Worm (Caenorhabditis elegans): ENCODE results near the gene F27B3.6.
A peak's percentile ranks its signal among the peaks of the same experiment; 100 is the strongest.

F27B3.6 gene

ce11 chrIII:6607067-6607466, 28.7 kb upstream of the F27B3.6 start:
- TF ChIP-seq ztf-23 (GFP tag; IDR thresholded peaks at IDR 0.05) (no peak), tab-1 (GFP tag; IDR thresholded peaks at IDR 0.05) (no peak), klf-2 (GFP tag; conservative IDR thresholded peaks at IDR 0.05) (no peak), ref-1 (GFP tag; conservative IDR thresholded peaks at IDR 0.05) (no peak), ztf-29 (GFP tag; IDR thresholded peaks at IDR 0.05) (no peak), flt-1 (GFP tag; IDR thresholded peaks at IDR 0.05) (no peak), cog-1 (tag; optimal IDR thresholded peaks at IDR 0.05) (no peak), med-1 (GFP tag; optimal IDR thresholded peaks at IDR 0.05; ENCODE audit: insufficient read depth) (no peak), T22C8.4 (GFP tag; IDR thresholded peaks at IDR 0.05) (no peak)

- TF ChIP-seq ztf-29 (GFP tag; IDR thresholded peaks at IDR 0.05), result no peak
- no peak for TF ChIP-seq flt-1 (GFP tag; IDR thresholded peaks at IDR 0.05)
- no peak for TF ChIP-seq cog-1 (tag; optimal IDR thresholded peaks at IDR 0.05)
- TF ChIP-seq ztf-23 (GFP tag; IDR thresholded peaks at IDR 0.05), result no peak
- no peak for TF ChIP-seq med-1 (GFP tag; optimal IDR thresholded peaks at IDR 0.05; ENCODE audit: insufficient read depth)
- TF ChIP-seq tab-1 (GFP tag; IDR thresholded peaks at IDR 0.05), result no peak
- no peak for TF ChIP-seq klf-2 (GFP tag; conservative IDR thresholded peaks at IDR 0.05)
- TF ChIP-seq T22C8.4 (GFP tag; IDR thresholded peaks at IDR 0.05), result no peak
- TF ChIP-seq ref-1 (GFP tag; conservative IDR thresholded peaks at IDR 0.05), result no peak
Observed at ce11 chrIII:6606641-6607040, 28.2 kb upstream of the F27B3.6 start.

- 0 out of 2 replicates have a peak, but pooled peaks have one; percentile 25 for TF ChIP-seq ztf-23 (GFP tag; IDR thresholded peaks at IDR 0.05)
- no peak for TF ChIP-seq ref-1 (GFP tag; conservative IDR thresholded peaks at IDR 0.05)
- TF ChIP-seq ztf-29 (GFP tag; IDR thresholded peaks at IDR 0.05), result no peak
Observed at ce11 chrIII:6606022-6606467, 27.6 kb upstream of the F27B3.6 start.

- TF ChIP-seq klf-2 (GFP tag; conservative IDR thresholded peaks at IDR 0.05) (no peak), ztf-29 (GFP tag; IDR thresholded peaks at IDR 0.05) (no peak), ztf-23 (GFP tag; IDR thresholded peaks at IDR 0.05) (no peak), med-1 (GFP tag; optimal IDR thresholded peaks at IDR 0.05; ENCODE audit: insufficient read depth) (no peak), T22C8.4 (GFP tag; IDR thresholded peaks at IDR 0.05) (no peak), tab-1 (GFP tag; IDR thresholded peaks at IDR 0.05) (no peak), ref-1 (GFP tag; conservative IDR thresholded peaks at IDR 0.05) (no peak), flt-1 (GFP tag; IDR thresholded peaks at IDR 0.05) (no peak), cog-1 (tag; optimal IDR thresholded peaks at IDR 0.05) (no peak)
Observed at ce11 chrIII:6605442-6605992, 27.1 kb upstream of the F27B3.6 start.

- TF ChIP-seq ref-1 (GFP tag; conservative IDR thresholded peaks at IDR 0.05) (no peak), flt-1 (GFP tag; IDR thresholded peaks at IDR 0.05) (no peak), klf-2 (GFP tag; conservative IDR thresholded peaks at IDR 0.05) (no peak), cog-1 (tag; optimal IDR thresholded peaks at IDR 0.05) (no peak), tab-1 (GFP tag; IDR thresholded peaks at IDR 0.05) (no peak), T22C8.4 (GFP tag; IDR thresholded peaks at IDR 0.05) (no peak), ztf-29 (GFP tag; IDR thresholded peaks at IDR 0.05) (no peak)
Observed at ce11 chrIII:6604317-6604716, 25.9 kb upstream of the F27B3.6 start.

ce11 chrIII:6603185-6603584, 24.8 kb upstream of the F27B3.6 start:
- TF ChIP-seq ztf-23 (GFP tag; IDR thresholded peaks at IDR 0.05), result no peak
- no peak for TF ChIP-seq flt-1 (GFP tag; IDR thresholded peaks at IDR 0.05)
- no peak for TF ChIP-seq med-1 (GFP tag; optimal IDR thresholded peaks at IDR 0.05; ENCODE audit: insufficient read depth)
- no peak for TF ChIP-seq klf-2 (GFP tag; conservative IDR thresholded peaks at IDR 0.05)
- TF ChIP-seq T22C8.4 (GFP tag; IDR thresholded peaks at IDR 0.05), result no peak
- no peak for TF ChIP-seq ztf-29 (GFP tag; IDR thresholded peaks at IDR 0.05)

- TF ChIP-seq ref-1 (GFP tag; conservative IDR thresholded peaks at IDR 0.05) (no peak), klf-2 (GFP tag; conservative IDR thresholded peaks at IDR 0.05) (no peak), T22C8.4 (GFP tag; IDR thresholded peaks at IDR 0.05) (no peak), cog-1 (tag; optimal IDR thresholded peaks at IDR 0.05) (no peak), flt-1 (GFP tag; IDR thresholded peaks at IDR 0.05) (no peak), med-1 (GFP tag; optimal IDR thresholded peaks at IDR 0.05; ENCODE audit: insufficient read depth) (no peak), ztf-23 (GFP tag; IDR thresholded peaks at IDR 0.05) (no peak), ztf-29 (GFP tag; IDR thresholded peaks at IDR 0.05) (no peak), tab-1 (GFP tag; IDR thresholded peaks at IDR 0.05) (no peak)
Observed at ce11 chrIII:6601073-6601472, 22.7 kb upstream of the F27B3.6 start, which contains the start of gene let-765. Gene let-765, minus strand, starts transcription at chrIII:6601173.

ce11 chrIII:6594069-6594468, 15.7 kb upstream of the F27B3.6 start:
- TF ChIP-seq med-1 (GFP tag; optimal IDR thresholded peaks at IDR 0.05; ENCODE audit: insufficient read depth), result no peak
- TF ChIP-seq cog-1 (tag; optimal IDR thresholded peaks at IDR 0.05), result no peak
- no peak for TF ChIP-seq tab-1 (GFP tag; IDR thresholded peaks at IDR 0.05)
- TF ChIP-seq ztf-29 (GFP tag; IDR thresholded peaks at IDR 0.05), result no peak
- no peak for TF ChIP-seq klf-2 (GFP tag; conservative IDR thresholded peaks at IDR 0.05)
- TF ChIP-seq T22C8.4 (GFP tag; IDR thresholded peaks at IDR 0.05), result no peak
- no peak for TF ChIP-seq ref-1 (GFP tag; conservative IDR thresholded peaks at IDR 0.05)
- no peak for TF ChIP-seq ztf-23 (GFP tag; IDR thresholded peaks at IDR 0.05)
- no peak for TF ChIP-seq flt-1 (GFP tag; IDR thresholded peaks at IDR 0.05)

- TF ChIP-seq T22C8.4 (GFP tag; IDR thresholded peaks at IDR 0.05), result no peak
- TF ChIP-seq flt-1 (GFP tag; IDR thresholded peaks at IDR 0.05), result no peak
- no peak for TF ChIP-seq ref-1 (GFP tag; conservative IDR thresholded peaks at IDR 0.05)
- no peak for TF ChIP-seq med-1 (GFP tag; optimal IDR thresholded peaks at IDR 0.05; ENCODE audit: insufficient read depth)
- no peak for TF ChIP-seq klf-2 (GFP tag; conservative IDR thresholded peaks at IDR 0.05)
- no peak for TF ChIP-seq tab-1 (GFP tag; IDR thresholded peaks at IDR 0.05)
- TF ChIP-seq cog-1 (tag; optimal IDR thresholded peaks at IDR 0.05), result no peak
- TF ChIP-seq ztf-29 (GFP tag; IDR thresholded peaks at IDR 0.05), result no peak
- no peak for TF ChIP-seq ztf-23 (GFP tag; IDR thresholded peaks at IDR 0.05)
Observed at ce11 chrIII:6592075-6592474, 13.7 kb upstream of the F27B3.6 start, which contains the start of gene F20H11.1. Gene F20H11.1, minus strand, starts transcription at chrIII:6592175.

ce11 chrIII:6589499-6589898, 11.1 kb upstream of the F27B3.6 start:
- TF ChIP-seq klf-2 (GFP tag; conservative IDR thresholded peaks at IDR 0.05) (no peak), tab-1 (GFP tag; IDR thresholded peaks at IDR 0.05) (no peak), med-1 (GFP tag; optimal IDR thresholded peaks at IDR 0.05; ENCODE audit: insufficient read depth) (no peak), cog-1 (tag; optimal IDR thresholded peaks at IDR 0.05) (no peak), T22C8.4 (GFP tag; IDR thresholded peaks at IDR 0.05) (no peak), ref-1 (GFP tag; conservative IDR thresholded peaks at IDR 0.05) (no peak)

Measured in whole organism, midembryonic.